Worm (Caenorhabditis elegans) whole organism, L2 larva: ENCODE results near the gene sprr-3.

Experiments
- C34F6.9 ChIP-seq: fragments of 150-350 bp; optimal IDR thresholded peaks from 2 replicates; lab custom pipeline; 2014; ENCODE audit warnings: missing biosample characterization, missing genetic modification characterization
- F13H6.1 ChIP-seq: sonication (generic microtip); optimal IDR thresholded peaks from 2 replicates; lab custom pipeline; 2016; ENCODE audit warnings: missing genetic modification characterization, missing compliant biosample characterization
- R02D3.7 ChIP-seq: fragments of 150-350 bp; optimal IDR thresholded peaks from 2 replicates; lab custom pipeline; 2014; ENCODE audit warnings: missing biosample characterization, missing genetic modification characterization
- Y55F3AM.14 ChIP-seq: fragments of 200-800 bp; sonication (Bioruptor generic); optimal IDR thresholded peaks from 2 replicates; lab custom pipeline; 2018; ENCODE audit warnings: mild to moderate bottlenecking, missing genetic modification characterization, missing compliant biosample characterization
- ZK546.5 ChIP-seq: sonication (generic microtip); optimal IDR thresholded peaks from 2 replicates; lab custom pipeline; 2017; ENCODE audit warnings: missing biosample characterization, missing genetic modification characterization
- alr-1 ChIP-seq: fragments of 150-350 bp; optimal IDR thresholded peaks from 2 replicates; lab custom pipeline; 2014; ENCODE audit warnings: missing biosample characterization, missing genetic modification characterization
- aly-2 ChIP-seq: fragments of 150-350 bp; optimal IDR thresholded peaks from 2 replicates; lab custom pipeline; 2014; ENCODE audit warnings: missing biosample characterization, missing genetic modification characterization
- ama-1 ChIP-seq: fragments of 150-350 bp; optimal IDR thresholded peaks from 2 replicates; lab custom pipeline; 2018; ENCODE audit warnings: inconsistent platforms
- ceh-16 ChIP-seq: fragments of 150-350 bp; optimal IDR thresholded peaks from 2 replicates; lab custom pipeline; 2014; ENCODE audit warnings: missing biosample characterization, missing genetic modification characterization
- ceh-82 ChIP-seq: fragments of 150-350 bp; optimal IDR thresholded peaks from 2 replicates; lab custom pipeline; 2014; ENCODE audit warnings: missing biosample characterization, missing genetic modification characterization
- crh-2 ChIP-seq: sonication (generic microtip); optimal IDR thresholded peaks from 2 replicates; lab custom pipeline; 2017; ENCODE audit warnings: missing biosample characterization, missing genetic modification characterization
- egl-27 ChIP-seq: sonication (generic microtip); optimal IDR thresholded peaks from 3 replicates; lab custom pipeline; 2017; ENCODE audit warnings: missing biosample characterization, missing genetic modification reagents, missing genetic modification characterization
- elt-1 ChIP-seq: fragments of 150-350 bp; optimal IDR thresholded peaks from 2 replicates; lab custom pipeline; 2014; ENCODE audit warnings: missing biosample characterization, missing genetic modification characterization
- elt-3 ChIP-seq: sonication (generic microtip); optimal IDR thresholded peaks from 2 replicates; lab custom pipeline; 2017; ENCODE audit warnings: missing biosample characterization, missing genetic modification characterization
- gmeb-1 ChIP-seq: fragments of 150-350 bp; optimal IDR thresholded peaks from 2 replicates; lab custom pipeline; 2014; ENCODE audit warnings: missing biosample characterization, missing genetic modification characterization
- lin-11 ChIP-seq: fragments of 150-350 bp; sonication (generic microtip); optimal IDR thresholded peaks from 2 replicates; lab custom pipeline; 2014; ENCODE audit warnings: missing biosample characterization, missing genetic modification characterization, inconsistent platforms, mixed read lengths
- lin-39 ChIP-seq: fragments of 150-350 bp; optimal IDR thresholded peaks from 2 replicates; lab custom pipeline; 2014; ENCODE audit warnings: missing biosample characterization, missing genetic modification reagents, missing genetic modification characterization
- lsy-2 ChIP-seq, 2 experiments: fragments of 150-350 bp in 1 of 2; sonication (generic microtip) in 1 of 2; optimal IDR thresholded peaks; 2 replicates each; lab custom pipeline; 2014 to 2017; ENCODE audit warnings: missing biosample characterization in 2 of 2, missing genetic modification characterization in 2 of 2
- mdl-1 ChIP-seq, 2 experiments: fragments of 150-350 bp in 1 of 2; sonication (generic microtip) in 1 of 2; optimal IDR thresholded peaks; 2 replicates each; lab custom pipeline; 2017; ENCODE audit warnings: missing biosample characterization in 2 of 2, missing genetic modification characterization in 2 of 2
- nhr-11 ChIP-seq: fragments of 150-350 bp; optimal IDR thresholded peaks from 2 replicates; lab custom pipeline; 2014; ENCODE audit warnings: missing biosample characterization, missing genetic modification characterization
- nhr-12 ChIP-seq: fragments of 150-350 bp; optimal IDR thresholded peaks from 2 replicates; lab custom pipeline; 2014; ENCODE audit warnings: missing biosample characterization, missing genetic modification characterization
- nhr-237 ChIP-seq: fragments of 150-350 bp; optimal IDR thresholded peaks from 2 replicates; lab custom pipeline; 2014; ENCODE audit warnings: missing biosample characterization, missing genetic modification characterization
- nhr-25 ChIP-seq: fragments of 150-350 bp; sonication (generic microtip); optimal IDR thresholded peaks from 3 replicates; lab custom pipeline; 2014; ENCODE audit warnings: missing biosample characterization, missing genetic modification characterization
- nhr-6 ChIP-seq: fragments of 150-350 bp; optimal IDR thresholded peaks from 2 replicates; lab custom pipeline; 2014; ENCODE audit warnings: missing biosample characterization, missing genetic modification characterization
- nhr-77 ChIP-seq: fragments of 150-350 bp; optimal IDR thresholded peaks from 2 replicates; lab custom pipeline; 2014; ENCODE audit warnings: missing biosample characterization, missing genetic modification characterization
- peb-1 ChIP-seq: fragments of 150-350 bp; optimal IDR thresholded peaks from 2 replicates; lab custom pipeline; 2014; ENCODE audit warnings: missing biosample characterization, missing genetic modification characterization
- sem-4 ChIP-seq: fragments of 150-350 bp; optimal IDR thresholded peaks from 2 replicates; lab custom pipeline; 2014; ENCODE audit warnings: missing biosample characterization, missing genetic modification reagents, missing genetic modification characterization
- skn-1 ChIP-seq: sonication (generic microtip); optimal IDR thresholded peaks from 2 replicates; lab custom pipeline; 2017; ENCODE audit warnings: missing biosample characterization, missing genetic modification characterization
- sma-3 ChIP-seq: sonication (generic microtip); optimal IDR thresholded peaks from 2 replicates; lab custom pipeline; 2016; ENCODE audit warnings: missing genetic modification reagents, missing genetic modification characterization, missing compliant biosample characterization
- sma-9 ChIP-seq, 2 experiments: fragments of 150-350 bp in 1 of 2; sonication (generic microtip) in 1 of 2; optimal IDR thresholded peaks; 2 replicates each; lab custom pipeline; 2014 to 2016; ENCODE audit warnings: missing genetic modification characterization in 2 of 2, mild to moderate bottlenecking in 1 of 2, missing biosample characterization in 1 of 2, missing compliant biosample characterization in 1 of 2, missing genetic modification reagents in 1 of 2, moderate library complexity in 1 of 2
- snpc-4 ChIP-seq: fragments of 150-350 bp; optimal IDR thresholded peaks from 2 replicates; lab custom pipeline; 2014; ENCODE audit warnings: missing biosample characterization, missing genetic modification characterization
- unc-55 ChIP-seq: fragments of 150-350 bp; sonication (generic microtip); optimal IDR thresholded peaks from 3 replicates; lab custom pipeline; 2014; ENCODE audit warnings: missing biosample characterization, missing genetic modification reagents, missing genetic modification characterization
- unc-62 ChIP-seq: fragments of 150-350 bp; optimal IDR thresholded peaks from 2 replicates; lab custom pipeline; 2014; ENCODE audit warnings: missing biosample characterization, missing genetic modification reagents, missing genetic modification characterization
- ztf-1 ChIP-seq: fragments of 200-800 bp; sonication (Bioruptor generic); conservative IDR thresholded peaks from 2 replicates; pipeline ENCODE4 v1.3.6; 2022; ENCODE audit warnings: missing genetic modification characterization, missing compliant biosample characterization
- ztf-4 ChIP-seq: fragments of 150-350 bp; optimal IDR thresholded peaks from 2 replicates; lab custom pipeline; 2014; ENCODE audit warnings: missing biosample characterization, missing genetic modification characterization

sprr-3 gene

DNA sequence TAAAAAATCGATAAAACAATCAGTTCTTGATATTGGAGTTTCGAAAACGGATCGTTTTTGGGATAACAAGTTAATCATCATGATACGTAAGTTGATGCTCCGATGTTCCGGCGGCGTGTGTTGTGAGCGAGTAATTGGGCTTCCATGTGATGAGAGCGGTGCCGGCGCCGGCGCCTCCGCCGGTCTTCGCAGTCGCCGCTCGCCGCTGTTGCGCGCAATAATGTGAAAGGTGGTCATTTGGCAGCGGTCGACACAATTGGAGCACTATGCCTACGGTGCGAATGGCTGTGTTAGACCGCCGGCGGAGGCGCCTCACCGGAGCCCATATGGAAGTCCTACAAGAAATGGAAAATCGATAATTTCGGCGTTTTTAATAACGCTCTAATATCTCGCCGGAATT is 9.7 kb downstream of the sprr-3 start:
- no peak for TF ChIP-seq alr-1 (tag; lab: Kevin White, UChicago)
- no peak for TF ChIP-seq elt-3 (tag; lab: Kevin White, UChicago)
- TF ChIP-seq ztf-1 (GFP tag; lab: Robert Waterston, UW): no peak
- TF ChIP-seq ztf-4: no peak
- TF ChIP-seq nhr-25 (tag; lab: Kevin White, UChicago): no peak
- no peak for TF ChIP-seq nhr-237 (tag; lab: Kevin White, UChicago)
- no peak for TF ChIP-seq ama-1
- no peak for TF ChIP-seq sma-9 (GFP tag; optimal IDR thresholded peaks at IDR 0.05; lab: Kevin White, UChicago)
- no peak for TF ChIP-seq sma-9 (tag; optimal IDR thresholded peaks at IDR 0.05; lab: Kevin White, UChicago)
- no peak for TF ChIP-seq nhr-6 (tag; lab: Kevin White, UChicago)
- no peak for TF ChIP-seq unc-62 (GFP tag; lab: Kevin White, UChicago)
- no peak for TF ChIP-seq ceh-82 (tag; lab: Kevin White, UChicago)
- no peak for TF ChIP-seq C34F6.9
- no peak for TF ChIP-seq R02D3.7 (tag; lab: Kevin White, UChicago)
- TF ChIP-seq unc-55: no peak
- no peak for TF ChIP-seq crh-2 (tag; lab: Kevin White, UChicago)
- TF ChIP-seq aly-2 (tag; lab: Kevin White, UChicago): no peak
- no peak for TF ChIP-seq ceh-16 (tag; lab: Kevin White, UChicago)
- TF ChIP-seq snpc-4 (tag; lab: Kevin White, UChicago): no peak
- no peak for TF ChIP-seq lin-39 (tag; lab: Kevin White, UChicago)

DNA sequence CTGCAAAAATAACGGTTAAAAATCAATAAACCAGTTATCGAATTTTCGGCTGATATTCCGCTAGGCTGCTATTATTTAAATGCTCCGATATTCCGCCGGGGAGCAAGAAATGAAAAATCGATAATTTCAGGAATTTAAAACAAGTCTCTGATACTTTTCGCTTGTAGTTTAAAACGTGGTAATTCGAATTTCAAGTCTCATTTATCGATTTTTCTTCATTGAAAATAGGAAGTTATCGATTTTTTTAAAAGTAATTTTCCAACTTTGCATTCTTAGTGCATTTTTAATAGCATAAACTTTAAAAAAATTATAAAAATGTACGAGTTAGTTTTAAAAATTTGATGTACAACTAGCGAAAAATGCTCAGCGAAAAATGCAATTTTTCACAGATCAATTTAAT is 10.2 kb downstream of the sprr-3 start:
- TF ChIP-seq ztf-1 (GFP tag; lab: Robert Waterston, UW) (no peak), lin-11 (tag; lab: Kevin White, UChicago) (no peak), ZK546.5 (tag; lab: Kevin White, UChicago) (no peak), elt-1 (tag; lab: Kevin White, UChicago) (no peak), gmeb-1 (tag; lab: Kevin White, UChicago) (no peak), Y55F3AM.14 (GFP tag; lab: Kevin White, UChicago) (no peak), lsy-2 (tag; optimal IDR thresholded peaks at IDR 0.05; lab: Kevin White, UChicago) (no peak), peb-1 (tag; lab: Kevin White, UChicago) (no peak), snpc-4 (tag; lab: Kevin White, UChicago) (no peak), lin-39 (tag; lab: Kevin White, UChicago) (no peak), aly-2 (tag; lab: Kevin White, UChicago) (no peak), nhr-6 (tag; lab: Kevin White, UChicago) (no peak), sma-3 (GFP tag; lab: Kevin White, UChicago) (no peak), crh-2 (tag; lab: Kevin White, UChicago) (no peak), mdl-1 (tag; optimal IDR thresholded peaks at IDR 0.05; lab: Kevin White, UChicago) (no peak), skn-1 (no peak), R02D3.7 (tag; lab: Kevin White, UChicago) (no peak), alr-1 (tag; lab: Kevin White, UChicago) (no peak), sma-9 (GFP tag; optimal IDR thresholded peaks at IDR 0.05; lab: Kevin White, UChicago) (no peak), sma-9 (tag; optimal IDR thresholded peaks at IDR 0.05; lab: Kevin White, UChicago) (no peak), C34F6.9 (no peak)

DNA sequence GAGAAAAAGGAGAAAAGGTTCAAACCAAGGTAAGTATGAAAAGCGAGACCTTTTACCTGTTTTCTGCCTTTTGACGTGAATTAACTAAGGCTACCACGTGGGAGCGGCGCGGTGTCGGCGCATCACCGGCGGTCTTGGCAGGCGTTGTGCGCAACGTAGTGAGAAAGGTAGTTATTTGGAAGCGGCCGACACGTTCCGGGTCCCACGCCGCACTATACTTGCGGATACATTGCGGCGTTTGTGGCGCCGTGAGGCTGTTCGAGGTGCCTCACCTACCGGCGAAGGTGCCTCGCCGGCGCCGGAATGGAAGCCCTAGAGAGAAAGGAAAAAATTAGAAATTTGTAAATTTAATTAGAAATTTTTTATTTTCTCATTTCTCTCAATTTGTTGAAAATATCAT is 10.8 kb downstream of the sprr-3 start:
- TF ChIP-seq elt-1 (tag; lab: Kevin White, UChicago) (no peak), R02D3.7 (tag; lab: Kevin White, UChicago) (no peak), sem-4 (tag; lab: Kevin White, UChicago) (no peak), egl-27 (no peak), Y55F3AM.14 (GFP tag; lab: Kevin White, UChicago) (peak; percentile 14)

DNA sequence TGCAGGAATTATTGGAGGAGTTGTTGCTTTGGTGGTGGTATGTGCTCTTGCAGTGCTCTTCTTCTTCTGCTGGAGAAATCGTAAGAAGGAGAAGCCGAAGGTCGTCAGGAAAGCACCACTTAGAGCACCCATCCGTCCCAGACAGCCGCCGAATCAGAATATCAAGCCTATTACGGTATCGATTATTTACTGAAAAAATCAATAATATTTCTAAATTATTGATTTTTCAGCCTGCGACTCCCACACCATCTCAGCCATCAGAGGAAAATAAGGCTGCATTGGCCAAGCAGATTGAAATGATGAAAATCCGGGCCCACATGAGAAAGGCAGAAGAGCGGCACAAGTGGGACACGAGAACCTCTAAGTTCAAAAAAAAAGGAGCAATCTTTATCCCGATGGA is 14.1 kb downstream of the sprr-3 start:
- no peak for TF ChIP-seq nhr-12 (tag; lab: Kevin White, UChicago)
- TF ChIP-seq F13H6.1 (tag; lab: Kevin White, UChicago): no peak
- TF ChIP-seq nhr-11 (tag; lab: Kevin White, UChicago): no peak
- TF ChIP-seq ceh-16 (tag; lab: Kevin White, UChicago): no peak
- no peak for TF ChIP-seq ztf-1 (GFP tag; lab: Robert Waterston, UW)
- TF ChIP-seq alr-1 (tag; lab: Kevin White, UChicago): no peak
- no peak for TF ChIP-seq ceh-82 (tag; lab: Kevin White, UChicago)
- no peak for TF ChIP-seq lsy-2 (tag; optimal IDR thresholded peaks at IDR 0.05; lab: Kevin White, UChicago)
- TF ChIP-seq nhr-6 (tag; lab: Kevin White, UChicago): no peak
- no peak for TF ChIP-seq ztf-4
- no peak for TF ChIP-seq nhr-77
- no peak for TF ChIP-seq unc-55
- TF ChIP-seq nhr-237 (tag; lab: Kevin White, UChicago): no peak
- no peak for TF ChIP-seq unc-62 (GFP tag; lab: Kevin White, UChicago)
- TF ChIP-seq mdl-1 (tag; optimal IDR thresholded peaks at IDR 0.05; lab: Kevin White, UChicago): no peak
- TF ChIP-seq sem-4 (tag; lab: Kevin White, UChicago): no peak
